Worm (Caenorhabditis elegans) whole organism, L4 larva: ENCODE measurements around the gene puf-8.
A peak's percentile ranks its signal among the peaks of the same experiment; 100 is the strongest.

Experiments
- D1046.2 ChIP-seq: fragments of 200-800 bp; sonication (Bioruptor generic); IDR thresholded peaks from 2 replicates; pipeline ENCODE4 v1.3.6; 2022; ENCODE audit warnings: missing genetic modification characterization, missing compliant biosample characterization
- F26F4.8 ChIP-seq: fragments of 200-800 bp; sonication (Bioruptor generic); conservative IDR thresholded peaks from 2 replicates; pipeline ENCODE4 v1.3.6; 2022; ENCODE audit warnings: missing genetic modification characterization, missing compliant biosample characterization
- T20F7.1 ChIP-seq: fragments of 200-800 bp; sonication (Bioruptor generic); optimal IDR thresholded peaks from 2 replicates; lab custom pipeline; 2018; ENCODE audit warnings: mild to moderate bottlenecking, missing genetic modification characterization, missing compliant biosample characterization
- Y105C5A.15 ChIP-seq: fragments of 200-800 bp; sonication (Bioruptor generic); IDR thresholded peaks from 2 replicates; pipeline ENCODE4 v1.3.6; 2022; ENCODE audit warnings: missing genetic modification characterization, missing compliant biosample characterization
- Y5F2A.4 ChIP-seq: fragments of 200-800 bp; sonication (Bioruptor generic); optimal IDR thresholded peaks from 2 replicates; lab custom pipeline; 2018; ENCODE audit warnings: mild to moderate bottlenecking, missing genetic modification characterization, missing compliant biosample characterization
- ama-1 ChIP-seq: fragments of 150-350 bp; optimal IDR thresholded peaks from 2 replicates; lab custom pipeline; 2014; ENCODE audit warnings: inconsistent platforms, mixed read lengths
- arid-1 ChIP-seq: fragments of 200-800 bp; sonication (Bioruptor generic); conservative IDR thresholded peaks from 2 replicates; pipeline ENCODE4 v1.3.6; 2022; ENCODE audit warnings: missing genetic modification reagents, missing genetic modification characterization, missing compliant biosample characterization
- ceh-20 ChIP-seq: fragments of 200-800 bp; sonication (Bioruptor generic); IDR thresholded peaks from 2 replicates; pipeline ENCODE4 v1.3.6; 2022; ENCODE audit warnings: missing genetic modification reagents, missing genetic modification characterization, missing compliant biosample characterization
- ceh-44 ChIP-seq: fragments of 200-800 bp; sonication (Bioruptor generic); IDR thresholded peaks from 2 replicates; pipeline ENCODE4 v1.3.6; 2022; ENCODE audit warnings: missing genetic modification reagents, missing genetic modification characterization, missing compliant biosample characterization
- ceh-62 ChIP-seq: sonication (generic microtip); optimal IDR thresholded peaks from 2 replicates; lab custom pipeline; 2017; ENCODE audit warnings: missing biosample characterization, missing genetic modification characterization
- cey-2 ChIP-seq: sonication (generic microtip); optimal IDR thresholded peaks from 3 replicates; lab custom pipeline; 2017; ENCODE audit warnings: missing genetic modification characterization, mild to moderate bottlenecking, missing compliant biosample characterization, antibody characterized with exemption, borderline replicate concordance; ENCODE audit not compliant: insufficient read depth
- daf-16 ChIP-seq, 3 experiments: sonication (generic microtip); optimal IDR thresholded peaks; 2 replicates each; lab custom pipeline; 2016 to 2017; ENCODE audit warnings: missing genetic modification characterization in 3 of 3, missing genetic modification reagents in 3 of 3, mild to moderate bottlenecking in 2 of 3, missing compliant biosample characterization in 2 of 3, missing biosample characterization in 1 of 3, moderate library complexity in 1 of 3
- dmd-6 ChIP-seq: fragments of 200-800 bp; sonication (Bioruptor generic); IDR thresholded peaks from 2 replicates; pipeline ENCODE4 v1.3.6; 2022; ENCODE audit warnings: missing genetic modification reagents, missing genetic modification characterization, missing compliant biosample characterization
- dmd-9 ChIP-seq: fragments of 200-800 bp; sonication (Bioruptor generic); IDR thresholded peaks from 2 replicates; pipeline ENCODE4 v1.3.6; 2022; ENCODE audit warnings: missing genetic modification reagents, missing genetic modification characterization, missing compliant biosample characterization
- duxl-1 ChIP-seq: sonication (generic microtip); optimal IDR thresholded peaks from 2 replicates; lab custom pipeline; 2016; ENCODE audit warnings: mild to moderate bottlenecking, missing genetic modification characterization, moderate library complexity, missing compliant biosample characterization; ENCODE audit not compliant: poor library complexity
- dve-1 ChIP-seq: sonication (generic microtip); optimal IDR thresholded peaks from 2 replicates; lab custom pipeline; 2017; ENCODE audit warnings: antibody characterized with exemption, mild to moderate bottlenecking, missing genetic modification characterization, missing compliant biosample characterization; ENCODE audit not compliant: insufficient read depth
- egl-27 ChIP-seq: sonication (generic microtip); optimal IDR thresholded peaks from 3 replicates; lab custom pipeline; 2017; ENCODE audit warnings: missing biosample characterization, missing genetic modification reagents, missing genetic modification characterization
- egl-43 ChIP-seq: fragments of 200-800 bp; sonication (Bioruptor generic); IDR thresholded peaks from 2 replicates; pipeline ENCODE4 v1.3.6; 2022; ENCODE audit warnings: missing genetic modification reagents, missing genetic modification characterization, missing compliant biosample characterization
- gei-8 ChIP-seq: fragments of 200-800 bp; sonication (Bioruptor generic); optimal IDR thresholded peaks from 2 replicates; lab custom pipeline; 2018; ENCODE audit warnings: mild to moderate bottlenecking, missing genetic modification characterization, missing compliant biosample characterization
- hif-1 ChIP-seq, 2 experiments: sonication (generic microtip); optimal IDR thresholded peaks; 2 replicates each; lab custom pipeline; 2016 to 2017; ENCODE audit warnings: missing compliant biosample characterization in 2 of 2, missing genetic modification characterization in 2 of 2, missing genetic modification reagents in 2 of 2, missing genotype in 2 of 2, mild to moderate bottlenecking in 1 of 2
- lim-7 ChIP-seq: fragments of 200-800 bp; sonication (Bioruptor generic); IDR thresholded peaks from 2 replicates; pipeline ENCODE4 v1.3.6; 2022; ENCODE audit warnings: missing genetic modification characterization, missing compliant biosample characterization
- lin-1 ChIP-seq: fragments of 200-800 bp; sonication (Bioruptor generic); IDR thresholded peaks from 2 replicates; pipeline ENCODE4 v1.3.6; 2022; ENCODE audit warnings: missing genetic modification reagents, missing genetic modification characterization, missing compliant biosample characterization
- lin-15B ChIP-seq: fragments of 150-350 bp; sonication (generic microtip); optimal IDR thresholded peaks from 3 replicates; lab custom pipeline; 2014; ENCODE audit warnings: missing biosample characterization, missing genetic modification characterization
- lin-29 ChIP-seq: fragments of 200-800 bp; sonication (Bioruptor generic); IDR thresholded peaks from 2 replicates; pipeline ENCODE4 v1.3.6; 2022; ENCODE audit warnings: missing genetic modification reagents, missing genetic modification characterization, missing compliant biosample characterization
- lin-38 ChIP-seq: fragments of 200-800 bp; sonication (Bioruptor generic); IDR thresholded peaks from 2 replicates; pipeline ENCODE4 v1.3.6; 2022; ENCODE audit warnings: missing genetic modification reagents, missing genetic modification characterization, missing compliant biosample characterization
- lin-39 ChIP-seq: fragments of 150-350 bp; optimal IDR thresholded peaks from 2 replicates; lab custom pipeline; 2014; ENCODE audit warnings: missing biosample characterization, missing genetic modification reagents, missing genetic modification characterization
- lir-3 ChIP-seq: sonication (generic microtip); optimal IDR thresholded peaks from 2 replicates; lab custom pipeline; 2016; ENCODE audit warnings: mild to moderate bottlenecking, missing genetic modification characterization, missing compliant biosample characterization
- madf-9 ChIP-seq: fragments of 200-800 bp; sonication (Bioruptor generic); conservative IDR thresholded peaks from 2 replicates; pipeline ENCODE4 v1.3.6; 2022; ENCODE audit warnings: missing genetic modification reagents, missing genetic modification characterization, missing compliant biosample characterization
- mdl-1 ChIP-seq, 2 experiments: fragments of 150-350 bp in 1 of 2; sonication (generic microtip) in 1 of 2; optimal IDR thresholded peaks; 2 replicates each; lab custom pipeline; 2014 to 2017; ENCODE audit warnings: missing biosample characterization in 2 of 2, missing genetic modification characterization in 2 of 2
- mep-1 ChIP-seq: fragments of 150-350 bp; sonication (generic microtip); optimal IDR thresholded peaks from 3 replicates; lab custom pipeline; 2014; ENCODE audit warnings: missing biosample characterization, missing genetic modification characterization
- mes-2 ChIP-seq: sonication (generic microtip); optimal IDR thresholded peaks from 2 replicates; lab custom pipeline; 2016; ENCODE audit warnings: missing genotype, mild to moderate bottlenecking, missing genetic modification characterization, missing compliant biosample characterization; ENCODE audit not compliant: poor library complexity, severe bottlenecking
- nhr-102 ChIP-seq: sonication (generic microtip); optimal IDR thresholded peaks from 2 replicates; lab custom pipeline; 2016; ENCODE audit warnings: mild to moderate bottlenecking, missing genetic modification characterization, moderate library complexity, missing compliant biosample characterization
- nhr-11 ChIP-seq: fragments of 150-350 bp; optimal IDR thresholded peaks from 2 replicates; lab custom pipeline; 2014; ENCODE audit warnings: missing biosample characterization, missing genetic modification characterization
- nhr-237 ChIP-seq: sonication (generic microtip); optimal IDR thresholded peaks from 2 replicates; lab custom pipeline; 2017; ENCODE audit warnings: missing biosample characterization, missing genetic modification characterization
- nhr-42 ChIP-seq: fragments of 200-800 bp; sonication (Bioruptor generic); IDR thresholded peaks from 2 replicates; pipeline ENCODE4 v1.3.6; 2022; ENCODE audit warnings: missing genetic modification characterization, missing compliant biosample characterization
- nhr-48 ChIP-seq: sonication (generic microtip); optimal IDR thresholded peaks from 2 replicates; lab custom pipeline; 2016; ENCODE audit warnings: mild to moderate bottlenecking, missing genetic modification characterization, missing compliant biosample characterization
- pha-4 ChIP-seq, 2 experiments: fragments of 150-350 bp in 1 of 2; fragments of 200-800 bp in 1 of 2; sonication (Bioruptor generic) in 1 of 2; IDR thresholded peaks in 1 of 2; optimal IDR thresholded peaks in 1 of 2; 2 replicates each; pipeline versions ENCODE4 v1.3.6 to Lab custom; 2014 to 2022; ENCODE audit warnings: missing genetic modification characterization in 2 of 2, missing genetic modification reagents in 2 of 2, missing biosample characterization in 1 of 2, missing compliant biosample characterization in 1 of 2
- pqm-1 ChIP-seq: sonication (generic microtip); optimal IDR thresholded peaks from 2 replicates; lab custom pipeline; 2017; ENCODE audit warnings: missing biosample characterization, missing genetic modification characterization
- rbr-2 ChIP-seq: sonication (generic microtip); optimal IDR thresholded peaks from 2 replicates; lab custom pipeline; 2016; ENCODE audit warnings: missing genotype, missing genetic modification characterization, missing compliant biosample characterization
- sdz-12 ChIP-seq: fragments of 200-800 bp; sonication (Bioruptor generic); optimal IDR thresholded peaks from 2 replicates; lab custom pipeline; 2018; ENCODE audit warnings: mild to moderate bottlenecking, missing genetic modification characterization, missing compliant biosample characterization
- snpc-1.2 ChIP-seq: fragments of 200-800 bp; sonication (Bioruptor generic); IDR thresholded peaks from 2 replicates; pipeline ENCODE4 v1.3.6; 2022; ENCODE audit warnings: missing genetic modification reagents, missing genetic modification characterization, missing compliant biosample characterization
- snpc-4 ChIP-seq: fragments of 150-350 bp; optimal IDR thresholded peaks from 2 replicates; lab custom pipeline; 2014; ENCODE audit warnings: missing biosample characterization, missing genetic modification characterization
- unc-39 ChIP-seq: sonication (generic microtip); optimal IDR thresholded peaks from 2 replicates; lab custom pipeline; 2017; ENCODE audit warnings: missing biosample characterization, missing genetic modification characterization
- unc-62 ChIP-seq, 3 experiments: fragments of 150-350 bp in 1 of 3; sonication (generic microtip); optimal IDR thresholded peaks in 2 of 3; peaks in 1 of 3; 1 replicate in 1 of 3; 2 replicates in 2 of 3; lab custom pipeline; 2014 to 2017; ENCODE audit warnings: missing biosample characterization in 3 of 3, missing genetic modification characterization in 3 of 3, missing genetic modification reagents in 3 of 3, missing genotype in 1 of 3
- vab-7 ChIP-seq: fragments of 200-800 bp; sonication (Bioruptor generic); IDR thresholded peaks from 2 replicates; pipeline ENCODE4 v1.3.6; 2022; ENCODE audit warnings: missing genetic modification reagents, missing genetic modification characterization, missing compliant biosample characterization
- zip-11 ChIP-seq: fragments of 200-800 bp; sonication (Bioruptor generic); IDR thresholded peaks from 2 replicates; pipeline ENCODE4 v1.3.6; 2022; ENCODE audit warnings: missing genetic modification characterization, missing compliant biosample characterization
- ztf-11 ChIP-seq: fragments of 150-350 bp; optimal IDR thresholded peaks from 2 replicates; lab custom pipeline; 2014; ENCODE audit warnings: missing biosample characterization, missing genetic modification characterization
- ztf-7 ChIP-seq: fragments of 150-350 bp; optimal IDR thresholded peaks from 2 replicates; lab custom pipeline; 2014; ENCODE audit warnings: missing biosample characterization, missing genetic modification characterization

puf-8 gene

ce11 chrII:7273517-7273916, 24.5 kb downstream of the puf-8 start (continued):
- no peak for TF ChIP-seq madf-9 (GFP tag; lab: Robert Waterston, UW)
- TF ChIP-seq vab-7 (GFP tag; lab: Robert Waterston, UW): no peak
- no peak for TF ChIP-seq nhr-237
- TF ChIP-seq D1046.2: no peak
- no peak for TF ChIP-seq ceh-20
- no peak for TF ChIP-seq snpc-4 (tag; lab: Kevin White, UChicago)
- TF ChIP-seq F26F4.8: no peak
- no peak for TF ChIP-seq unc-39 (tag; lab: Kevin White, UChicago)
- TF ChIP-seq daf-16 (GFP tag; optimal IDR thresholded peaks at IDR 0.05; lab: Kevin White, UChicago): no peak
- TF ChIP-seq daf-16 (tag; optimal IDR thresholded peaks at IDR 0.05; lab: Kevin White, UChicago): peak; percentile 20
- TF ChIP-seq lin-39 (tag; lab: Kevin White, UChicago): no peak
- TF ChIP-seq mep-1 (tag; lab: Kevin White, UChicago): no peak
- TF ChIP-seq Y5F2A.4 (GFP tag; lab: Kevin White, UChicago): no peak
- TF ChIP-seq zip-11: no peak

- no peak for TF ChIP-seq daf-16 (GFP tag; optimal IDR thresholded peaks at IDR 0.05; lab: Kevin White, UChicago)
- peak; percentile 37 for TF ChIP-seq daf-16 (tag; optimal IDR thresholded peaks at IDR 0.05; lab: Kevin White, UChicago)
- TF ChIP-seq ztf-11: no peak
- no peak for TF ChIP-seq pha-4 (GFP tag; IDR thresholded peaks at IDR 0.05; lab: Robert Waterston, UW)
- TF ChIP-seq pha-4 (tag; optimal IDR thresholded peaks at IDR 0.05; lab: Kevin White, UChicago): no peak
- no peak for TF ChIP-seq gei-8 (GFP tag; lab: Kevin White, UChicago)
- TF ChIP-seq ceh-62 (tag; lab: Kevin White, UChicago): no peak
- TF ChIP-seq dmd-6: peak; percentile 30; the same call in 1 of the 2 replicates
- TF ChIP-seq hif-1 (tag; optimal IDR thresholded peaks at IDR 0.05; lab: Kevin White, UChicago): no peak
- no peak for TF ChIP-seq lin-15B (tag; lab: Kevin White, UChicago)
- TF ChIP-seq mes-2: no peak
- no peak for TF ChIP-seq ztf-7 (tag; lab: Kevin White, UChicago)
- TF ChIP-seq lin-1 (GFP tag; lab: Robert Waterston, UW): no peak
- TF ChIP-seq ceh-20: no peak
- no peak for TF ChIP-seq mep-1 (tag; lab: Kevin White, UChicago)
- no peak for TF ChIP-seq nhr-102 (tag; lab: Kevin White, UChicago)
- no peak for TF ChIP-seq nhr-237
- no peak for TF ChIP-seq ceh-44 (GFP tag; lab: Robert Waterston, UW)
- no peak for TF ChIP-seq duxl-1
- peak; percentile 58 for TF ChIP-seq nhr-48 (tag; lab: Kevin White, UChicago)
- TF ChIP-seq lir-3 (tag; lab: Kevin White, UChicago): no peak
- TF ChIP-seq lin-38 (GFP tag; lab: Robert Waterston, UW): no peak
- no peak for TF ChIP-seq T20F7.1
- no peak for TF ChIP-seq arid-1 (GFP tag; lab: Robert Waterston, UW)
- peak in 1 of 2 experiments; percentile 51 for TF ChIP-seq mdl-1 (tag; optimal IDR thresholded peaks at IDR 0.05; lab: Kevin White, UChicago)
- no peak for TF ChIP-seq lin-29 (GFP tag; lab: Robert Waterston, UW)
- no peak for TF ChIP-seq Y105C5A.15 (GFP tag; lab: Robert Waterston, UW)
- no peak for TF ChIP-seq egl-27 (tag; lab: Kevin White, UChicago)
- no peak for TF ChIP-seq dve-1 (tag; lab: Kevin White, UChicago)
- no peak for TF ChIP-seq dmd-9 (GFP tag; lab: Robert Waterston, UW)
- no peak for TF ChIP-seq ama-1 (lab: Kevin White, UChicago)
- peak in 1 of 2 experiments; percentile 44 for TF ChIP-seq unc-62 (GFP tag; optimal IDR thresholded peaks at IDR 0.05 in 1 of 2; lab: Kevin White, UChicago)
- no peak for TF ChIP-seq unc-62 (tag; optimal IDR thresholded peaks at IDR 0.05; lab: Kevin White, UChicago)
- TF ChIP-seq cey-2 (tag; lab: Kevin White, UChicago): no peak
- TF ChIP-seq lim-7 (GFP tag; lab: Robert Waterston, UW): no peak
- TF ChIP-seq sdz-12 (GFP tag; lab: Kevin White, UChicago): no peak
- TF ChIP-seq nhr-42 (GFP tag; lab: Robert Waterston, UW): no peak
- no peak for TF ChIP-seq snpc-1.2 (GFP tag; lab: Robert Waterston, UW)
- TF ChIP-seq nhr-11 (tag; lab: Kevin White, UChicago): no peak
- TF ChIP-seq rbr-2 (tag; lab: Kevin White, UChicago): no peak
- no peak for TF ChIP-seq egl-43
- no peak for TF ChIP-seq pqm-1 (tag; lab: Kevin White, UChicago)
Observed at ce11 chrII:7272513-7272912, 25.5 kb downstream of the puf-8 start.
